Worm (Caenorhabditis elegans): ENCODE results near the gene ceph-41.

DNA sequence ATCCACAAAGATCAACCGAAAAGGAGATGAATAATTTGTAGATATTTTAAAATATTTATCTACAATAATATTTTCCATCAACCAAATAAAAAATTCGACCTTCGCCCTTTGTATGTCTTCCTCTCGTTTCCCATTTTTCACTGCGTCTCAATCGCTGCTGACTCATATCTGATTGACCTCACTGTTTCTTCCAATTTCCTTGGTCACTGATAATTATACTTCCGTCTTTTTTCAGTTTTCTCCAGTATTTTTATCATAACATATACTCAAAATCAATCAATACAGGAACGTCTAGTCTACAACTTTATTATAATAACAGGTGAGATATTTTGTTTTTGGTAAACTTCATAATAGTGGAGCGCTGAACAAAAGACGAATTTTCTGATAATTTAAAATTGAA, 12.0 kb downstream of the ceph-41 start, which contains the start of gene pmk-3:
- no peak for TF ChIP-seq dao-5 (tag; optimal IDR thresholded peaks at IDR 0.05)
- TF ChIP-seq W03F9.2 (tag; optimal IDR thresholded peaks at IDR 0.05): peak; percentile 5

Measured in whole organism, L4/young adult.